Worm (Caenorhabditis elegans) whole organism, L2 larva: ENCODE measurements around the gene W04G3.13.

Experiments
- C34F6.9 ChIP-seq: fragments of 150-350 bp; optimal IDR thresholded peaks from 2 replicates; lab custom pipeline; 2014; ENCODE audit warnings: missing biosample characterization, missing genetic modification characterization
- F13H6.1 ChIP-seq: sonication (generic microtip); optimal IDR thresholded peaks from 2 replicates; lab custom pipeline; 2016; ENCODE audit warnings: missing genetic modification characterization, missing compliant biosample characterization
- R02D3.7 ChIP-seq: fragments of 150-350 bp; optimal IDR thresholded peaks from 2 replicates; lab custom pipeline; 2014; ENCODE audit warnings: missing biosample characterization, missing genetic modification characterization
- Y55F3AM.14 ChIP-seq: fragments of 200-800 bp; sonication (Bioruptor generic); optimal IDR thresholded peaks from 2 replicates; lab custom pipeline; 2018; ENCODE audit warnings: mild to moderate bottlenecking, missing genetic modification characterization, missing compliant biosample characterization
- ZK546.5 ChIP-seq: sonication (generic microtip); optimal IDR thresholded peaks from 2 replicates; lab custom pipeline; 2017; ENCODE audit warnings: missing biosample characterization, missing genetic modification characterization
- alr-1 ChIP-seq: fragments of 150-350 bp; optimal IDR thresholded peaks from 2 replicates; lab custom pipeline; 2014; ENCODE audit warnings: missing biosample characterization, missing genetic modification characterization
- aly-2 ChIP-seq: fragments of 150-350 bp; optimal IDR thresholded peaks from 2 replicates; lab custom pipeline; 2014; ENCODE audit warnings: missing biosample characterization, missing genetic modification characterization
- ama-1 ChIP-seq: fragments of 150-350 bp; optimal IDR thresholded peaks from 2 replicates; lab custom pipeline; 2018; ENCODE audit warnings: inconsistent platforms
- blmp-1 ChIP-seq: sonication (generic microtip); optimal IDR thresholded peaks from 2 replicates; lab custom pipeline; 2017; ENCODE audit warnings: missing genetic modification characterization, mild to moderate bottlenecking, missing compliant biosample characterization, antibody characterized with exemption, moderate library complexity; ENCODE audit not compliant: insufficient read depth
- ceh-16 ChIP-seq: fragments of 150-350 bp; optimal IDR thresholded peaks from 2 replicates; lab custom pipeline; 2014; ENCODE audit warnings: missing biosample characterization, missing genetic modification characterization
- ceh-82 ChIP-seq: fragments of 150-350 bp; optimal IDR thresholded peaks from 2 replicates; lab custom pipeline; 2014; ENCODE audit warnings: missing biosample characterization, missing genetic modification characterization
- crh-2 ChIP-seq: sonication (generic microtip); optimal IDR thresholded peaks from 2 replicates; lab custom pipeline; 2017; ENCODE audit warnings: missing biosample characterization, missing genetic modification characterization
- dmd-4 ChIP-seq: sonication (generic microtip); optimal IDR thresholded peaks from 2 replicates; lab custom pipeline; 2017; ENCODE audit warnings: missing biosample characterization, missing genetic modification characterization
- egl-27 ChIP-seq: sonication (generic microtip); optimal IDR thresholded peaks from 3 replicates; lab custom pipeline; 2017; ENCODE audit warnings: missing biosample characterization, missing genetic modification reagents, missing genetic modification characterization
- elt-1 ChIP-seq: fragments of 150-350 bp; optimal IDR thresholded peaks from 2 replicates; lab custom pipeline; 2014; ENCODE audit warnings: missing biosample characterization, missing genetic modification characterization
- elt-3 ChIP-seq: sonication (generic microtip); optimal IDR thresholded peaks from 2 replicates; lab custom pipeline; 2017; ENCODE audit warnings: missing biosample characterization, missing genetic modification characterization
- fos-1 ChIP-seq: fragments of 150-350 bp; optimal IDR thresholded peaks from 2 replicates; lab custom pipeline; 2014; ENCODE audit warnings: missing biosample characterization, missing genetic modification characterization
- gmeb-1 ChIP-seq: fragments of 150-350 bp; optimal IDR thresholded peaks from 2 replicates; lab custom pipeline; 2014; ENCODE audit warnings: missing biosample characterization, missing genetic modification characterization
- lin-11 ChIP-seq: fragments of 150-350 bp; sonication (generic microtip); optimal IDR thresholded peaks from 2 replicates; lab custom pipeline; 2014; ENCODE audit warnings: missing biosample characterization, missing genetic modification characterization, inconsistent platforms, mixed read lengths
- lin-13 ChIP-seq: fragments of 150-350 bp; optimal IDR thresholded peaks from 2 replicates; lab custom pipeline; 2014; ENCODE audit warnings: missing biosample characterization, missing genetic modification reagents, missing genetic modification characterization
- lin-39 ChIP-seq: fragments of 150-350 bp; optimal IDR thresholded peaks from 2 replicates; lab custom pipeline; 2014; ENCODE audit warnings: missing biosample characterization, missing genetic modification reagents, missing genetic modification characterization
- lsy-2 ChIP-seq, 2 experiments: fragments of 150-350 bp in 1 of 2; sonication (generic microtip) in 1 of 2; optimal IDR thresholded peaks; 2 replicates each; lab custom pipeline; 2014 to 2017; ENCODE audit warnings: missing biosample characterization in 2 of 2, missing genetic modification characterization in 2 of 2
- mab-5 ChIP-seq: fragments of 150-350 bp; optimal IDR thresholded peaks from 2 replicates; lab custom pipeline; 2014; ENCODE audit warnings: missing biosample characterization, missing genetic modification characterization
- mbf-1 ChIP-seq: sonication (generic microtip); optimal IDR thresholded peaks from 2 replicates; lab custom pipeline; 2017; ENCODE audit warnings: missing biosample characterization, missing genetic modification characterization
- mdl-1 ChIP-seq, 2 experiments: fragments of 150-350 bp in 1 of 2; sonication (generic microtip) in 1 of 2; optimal IDR thresholded peaks; 2 replicates each; lab custom pipeline; 2017; ENCODE audit warnings: missing biosample characterization in 2 of 2, missing genetic modification characterization in 2 of 2
- nhr-10 ChIP-seq: sonication (generic microtip); optimal IDR thresholded peaks from 2 replicates; lab custom pipeline; 2017; ENCODE audit warnings: missing biosample characterization, missing genetic modification characterization
- nhr-11 ChIP-seq: fragments of 150-350 bp; optimal IDR thresholded peaks from 2 replicates; lab custom pipeline; 2014; ENCODE audit warnings: missing biosample characterization, missing genetic modification characterization
- nhr-12 ChIP-seq: fragments of 150-350 bp; optimal IDR thresholded peaks from 2 replicates; lab custom pipeline; 2014; ENCODE audit warnings: missing biosample characterization, missing genetic modification characterization
- nhr-129 ChIP-seq: fragments of 150-350 bp; optimal IDR thresholded peaks from 2 replicates; lab custom pipeline; 2014; ENCODE audit warnings: missing biosample characterization, missing genetic modification characterization
- nhr-21 ChIP-seq: fragments of 150-350 bp; optimal IDR thresholded peaks from 2 replicates; lab custom pipeline; 2014; ENCODE audit warnings: missing biosample characterization, missing genetic modification characterization
- nhr-23 ChIP-seq: fragments of 150-350 bp; optimal IDR thresholded peaks from 2 replicates; lab custom pipeline; 2014; ENCODE audit warnings: missing biosample characterization, missing genetic modification reagents, missing genetic modification characterization
- nhr-237 ChIP-seq: fragments of 150-350 bp; optimal IDR thresholded peaks from 2 replicates; lab custom pipeline; 2014; ENCODE audit warnings: missing biosample characterization, missing genetic modification characterization
- nhr-25 ChIP-seq: fragments of 150-350 bp; sonication (generic microtip); optimal IDR thresholded peaks from 3 replicates; lab custom pipeline; 2014; ENCODE audit warnings: missing biosample characterization, missing genetic modification characterization
- nhr-6 ChIP-seq: fragments of 150-350 bp; optimal IDR thresholded peaks from 2 replicates; lab custom pipeline; 2014; ENCODE audit warnings: missing biosample characterization, missing genetic modification characterization
- nhr-77 ChIP-seq: fragments of 150-350 bp; optimal IDR thresholded peaks from 2 replicates; lab custom pipeline; 2014; ENCODE audit warnings: missing biosample characterization, missing genetic modification characterization
- peb-1 ChIP-seq: fragments of 150-350 bp; optimal IDR thresholded peaks from 2 replicates; lab custom pipeline; 2014; ENCODE audit warnings: missing biosample characterization, missing genetic modification characterization
- sem-4 ChIP-seq: fragments of 150-350 bp; optimal IDR thresholded peaks from 2 replicates; lab custom pipeline; 2014; ENCODE audit warnings: missing biosample characterization, missing genetic modification reagents, missing genetic modification characterization
- skn-1 ChIP-seq: sonication (generic microtip); optimal IDR thresholded peaks from 2 replicates; lab custom pipeline; 2017; ENCODE audit warnings: missing biosample characterization, missing genetic modification characterization
- sma-3 ChIP-seq: sonication (generic microtip); optimal IDR thresholded peaks from 2 replicates; lab custom pipeline; 2016; ENCODE audit warnings: missing genetic modification reagents, missing genetic modification characterization, missing compliant biosample characterization
- sma-9 ChIP-seq, 2 experiments: fragments of 150-350 bp in 1 of 2; sonication (generic microtip) in 1 of 2; optimal IDR thresholded peaks; 2 replicates each; lab custom pipeline; 2014 to 2016; ENCODE audit warnings: missing genetic modification characterization in 2 of 2, mild to moderate bottlenecking in 1 of 2, missing biosample characterization in 1 of 2, missing compliant biosample characterization in 1 of 2, missing genetic modification reagents in 1 of 2, moderate library complexity in 1 of 2
- snpc-4 ChIP-seq: fragments of 150-350 bp; optimal IDR thresholded peaks from 2 replicates; lab custom pipeline; 2014; ENCODE audit warnings: missing biosample characterization, missing genetic modification characterization
- unc-39 ChIP-seq: fragments of 150-350 bp; optimal IDR thresholded peaks from 2 replicates; lab custom pipeline; 2014; ENCODE audit warnings: missing biosample characterization, missing genetic modification characterization
- unc-55 ChIP-seq: fragments of 150-350 bp; sonication (generic microtip); optimal IDR thresholded peaks from 3 replicates; lab custom pipeline; 2014; ENCODE audit warnings: missing biosample characterization, missing genetic modification reagents, missing genetic modification characterization
- unc-62 ChIP-seq: fragments of 150-350 bp; optimal IDR thresholded peaks from 2 replicates; lab custom pipeline; 2014; ENCODE audit warnings: missing biosample characterization, missing genetic modification reagents, missing genetic modification characterization
- zag-1 ChIP-seq: fragments of 150-350 bp; optimal IDR thresholded peaks from 2 replicates; lab custom pipeline; 2014; ENCODE audit warnings: missing biosample characterization, missing genetic modification characterization
- ztf-1 ChIP-seq: fragments of 200-800 bp; sonication (Bioruptor generic); conservative IDR thresholded peaks from 2 replicates; pipeline ENCODE4 v1.3.6; 2022; ENCODE audit warnings: missing genetic modification characterization, missing compliant biosample characterization
- ztf-11 ChIP-seq: sonication (generic microtip); optimal IDR thresholded peaks from 2 replicates; lab custom pipeline; 2017; ENCODE audit warnings: missing biosample characterization, missing genetic modification characterization
- ztf-4 ChIP-seq: fragments of 150-350 bp; optimal IDR thresholded peaks from 2 replicates; lab custom pipeline; 2014; ENCODE audit warnings: missing biosample characterization, missing genetic modification characterization

Gene W04G3.13

ce11 chrX:11057028-11057427 lies 22.5 kb downstream of the W04G3.13 start, which contains the start of gene lpr-3:
TSS of gene lpr-3 (plus strand) at chrX:11057401.
- TF ChIP-seq sma-3 (GFP tag; lab: Kevin White, UChicago) (peak; percentile 48), egl-27 (tag; lab: Kevin White, UChicago) (peak; percentile 40), elt-3 (tag; lab: Kevin White, UChicago) (no peak), skn-1 (tag; lab: Kevin White, UChicago) (no peak), unc-55 (GFP tag; lab: Kevin White, UChicago) (no peak), C34F6.9 (no peak), mab-5 (tag; lab: Kevin White, UChicago) (no peak), zag-1 (no peak), snpc-4 (tag; lab: Kevin White, UChicago) (no peak), nhr-21 (tag; lab: Kevin White, UChicago) (peak; percentile 82), R02D3.7 (tag; lab: Kevin White, UChicago) (no peak), lin-13 (GFP tag; lab: Kevin White, UChicago) (no peak), sem-4 (tag; lab: Kevin White, UChicago) (no peak), ztf-1 (GFP tag; lab: Robert Waterston, UW) (no peak), ztf-4 (tag; lab: Kevin White, UChicago) (no peak), lin-11 (tag; lab: Kevin White, UChicago) (no peak), dmd-4 (tag; lab: Kevin White, UChicago) (no peak), lsy-2 (tag; optimal IDR thresholded peaks at IDR 0.05; lab: Kevin White, UChicago) (peak in 1 of 2 experiments; percentile 36), Y55F3AM.14 (GFP tag; lab: Kevin White, UChicago) (no peak), nhr-77 (no peak), nhr-11 (no peak), elt-1 (tag; lab: Kevin White, UChicago) (peak; percentile 62), fos-1 (tag; lab: Kevin White, UChicago) (peak; percentile 45), ZK546.5 (no peak), nhr-25 (tag; lab: Kevin White, UChicago) (peak; percentile 28), ztf-11 (tag; lab: Kevin White, UChicago) (no peak), unc-39 (tag; lab: Kevin White, UChicago) (no peak), aly-2 (tag; lab: Kevin White, UChicago) (no peak), ceh-16 (tag; lab: Kevin White, UChicago) (peak; percentile 52), unc-62 (no peak), nhr-10 (no peak), nhr-12 (tag; lab: Kevin White, UChicago) (no peak), mbf-1 (tag; lab: Kevin White, UChicago) (no peak), nhr-129 (tag; lab: Kevin White, UChicago) (no peak), nhr-6 (tag; lab: Kevin White, UChicago) (no peak), nhr-23 (tag; lab: Kevin White, UChicago) (no peak), blmp-1 (tag; lab: Kevin White, UChicago) (peak; percentile 79), nhr-237 (tag; lab: Kevin White, UChicago) (no peak), ama-1 (no peak), gmeb-1 (tag; lab: Kevin White, UChicago) (no peak), sma-9 (GFP tag; optimal IDR thresholded peaks at IDR 0.05; lab: Kevin White, UChicago) (no peak), sma-9 (tag; optimal IDR thresholded peaks at IDR 0.05; lab: Kevin White, UChicago) (no peak), lin-39 (tag; lab: Kevin White, UChicago) (no peak), peb-1 (tag; lab: Kevin White, UChicago) (no peak), mdl-1 (tag; optimal IDR thresholded peaks at IDR 0.05; lab: Kevin White, UChicago) (no peak), F13H6.1 (tag; lab: Kevin White, UChicago) (no peak), crh-2 (tag; lab: Kevin White, UChicago) (no peak), ceh-82 (tag; lab: Kevin White, UChicago) (no peak), alr-1 (tag; lab: Kevin White, UChicago) (no peak)
